Worm (Caenorhabditis elegans) whole organism, young adult: ENCODE data around the gene R13A1.1.

ENCODE experiments used
- B0019.2 ChIP-seq: fragments of 200-800 bp; sonication (Bioruptor generic); conservative IDR thresholded peaks from 2 replicates; pipeline ENCODE4 v1.3.6; 2022; ENCODE audit warnings: missing genetic modification reagents, missing genetic modification characterization, missing compliant biosample characterization
- F49E8.2 ChIP-seq: sonication (generic microtip); optimal IDR thresholded peaks from 3 replicates; lab custom pipeline; 2017; ENCODE audit warnings: missing genetic modification characterization, mild to moderate bottlenecking, missing compliant biosample characterization, antibody characterized with exemption, moderate library complexity; ENCODE audit not compliant: insufficient read depth
- T07F8.4 ChIP-seq: sonication (generic microtip); optimal IDR thresholded peaks from 2 replicates; lab custom pipeline; 2016; ENCODE audit warnings: mild to moderate bottlenecking, missing genetic modification characterization, moderate library complexity, missing compliant biosample characterization
- lsl-1 ChIP-seq: fragments of 200-800 bp; sonication (Bioruptor generic); optimal IDR thresholded peaks from 2 replicates; lab custom pipeline; 2018; ENCODE audit warnings: mild to moderate bottlenecking, missing genetic modification characterization, moderate library complexity, missing compliant biosample characterization
- madf-6 ChIP-seq: fragments of 200-800 bp; sonication (Bioruptor generic); IDR thresholded peaks from 2 replicates; pipeline ENCODE4 v1.3.6; 2022; ENCODE audit warnings: missing genetic modification reagents, missing genetic modification characterization, missing compliant biosample characterization
- mcd-1 ChIP-seq: fragments of 200-800 bp; sonication (Bioruptor generic); IDR thresholded peaks from 2 replicates; pipeline ENCODE4 v1.3.6; 2022; ENCODE audit warnings: missing genetic modification reagents, missing genetic modification characterization, missing compliant biosample characterization
- rpc-1 ChIP-seq, 2 experiments: fragments of 150-350 bp in 1 of 2; sonication (generic microtip) in 1 of 2; optimal IDR thresholded peaks; 2 replicates each; lab custom pipeline; 2014 to 2018; ENCODE audit warnings: missing biosample characterization in 1 of 2, missing genetic modification characterization in 1 of 2, missing genetic modification reagents in 1 of 2, missing genotype in 1 of 2
- ztf-22 ChIP-seq: fragments of 200-800 bp; sonication (Bioruptor generic); optimal IDR thresholded peaks from 2 replicates; lab custom pipeline; 2018; ENCODE audit warnings: mild to moderate bottlenecking, missing genetic modification characterization, moderate library complexity, missing compliant biosample characterization

- TF ChIP-seq lsl-1 (GFP tag; lab: Kevin White, UChicago) (no peak), mcd-1 (no peak), madf-6 (GFP tag; lab: Robert Waterston, UW) (no peak), ztf-22 (GFP tag; lab: Kevin White, UChicago) (no peak), T07F8.4 (no peak), rpc-1 (optimal IDR thresholded peaks at IDR 0.05; lab: Kevin White, UChicago) (no peak), rpc-1 (tag; optimal IDR thresholded peaks at IDR 0.05; lab: Kevin White, UChicago) (no peak), B0019.2 (GFP tag; lab: Robert Waterston, UW) (no peak), F49E8.2 (tag; lab: Kevin White, UChicago) (no peak)
Measured at ce11 chrIV:7237668-7238214, 17.9 kb downstream of the R13A1.1 start, which contains the start of gene elo-3.
